Worm (Caenorhabditis elegans): ENCODE results near the gene gpa-12.

Gene gpa-12

ce11 chrX:9238692-9239091 is 4.7 kb upstream of the gpa-12 start (continued):
- peak; percentile 35 to 63 for TF ChIP-seq rec-8 (tag; optimal IDR thresholded peaks at IDR 0.05)
- TF ChIP-seq lin-40 (tag; optimal IDR thresholded peaks at IDR 0.05): no peak
- TF ChIP-seq K11D2.4 (GFP tag; IDR thresholded peaks at IDR 0.05): no peak
- peak; percentile 36 for TF ChIP-seq B0035.1 (tag; optimal IDR thresholded peaks at IDR 0.05)
- peak; percentile 86 for TF ChIP-seq him-1 (tag; optimal IDR thresholded peaks at IDR 0.05)
- peak; percentile 56 for TF ChIP-seq D2030.7 (GFP tag; IDR thresholded peaks at IDR 0.05)
- TF ChIP-seq ztf-18 (tag; optimal IDR thresholded peaks at IDR 0.05): peak; percentile 61
- no peak for TF ChIP-seq F10E7.11 (tag; optimal IDR thresholded peaks at IDR 0.05)
- no peak for TF ChIP-seq ceh-91 (GFP tag; IDR thresholded peaks at IDR 0.05)
- peak; percentile 79 for TF ChIP-seq egl-44 (GFP tag; IDR thresholded peaks at IDR 0.05)
- TF ChIP-seq sptf-2 (GFP tag; optimal IDR thresholded peaks at IDR 0.05): peak; percentile 16
- no peak for TF ChIP-seq tbx-9 (tag; optimal IDR thresholded peaks at IDR 0.05; ENCODE audit: borderline replicate concordance)
- TF ChIP-seq athp-1 (tag; optimal IDR thresholded peaks at IDR 0.05): peak; percentile 44
- TF ChIP-seq bed-2 (GFP tag; IDR thresholded peaks at IDR 0.05): no peak
- TF ChIP-seq nhr-179 (tag; optimal IDR thresholded peaks at IDR 0.05): peak; percentile 69
- no peak for TF ChIP-seq F23B12.7 (tag; optimal IDR thresholded peaks at IDR 0.05; ENCODE audit: insufficient read depth)
- peak; percentile 23 for TF ChIP-seq ZK185.1 (tag; optimal IDR thresholded peaks at IDR 0.05; ENCODE audit: poor library complexity, severe bottlenecking)
- TF ChIP-seq Y56A3A.18 (GFP tag; IDR thresholded peaks at IDR 0.05): peak; percentile 77
- no peak for TF ChIP-seq lin-54 (GFP tag; optimal IDR thresholded peaks at IDR 0.05)
- peak; percentile 88 for TF ChIP-seq tbp1 (GFP tag; optimal IDR thresholded peaks at IDR 0.05)
- 0 out of 2 replicates have a peak, but pooled peaks have one; percentile 41 for TF ChIP-seq hmg-20 (GFP tag; IDR thresholded peaks at IDR 0.05)
- 0 out of 2 replicates have a peak, but pooled peaks have one; percentile 53 for TF ChIP-seq pbrm-1 (GFP tag; IDR thresholded peaks at IDR 0.05)
- no peak for TF ChIP-seq nhr-120 (GFP tag; IDR thresholded peaks at IDR 0.05)
- TF ChIP-seq F22D6.2 (tag; optimal IDR thresholded peaks at IDR 0.05): no peak
- peak; percentile 93 for TF ChIP-seq lin-26 (GFP tag; IDR thresholded peaks at IDR 0.05)
- TF ChIP-seq tlf-1 (GFP tag; optimal IDR thresholded peaks at IDR 0.05): no peak
- no peak; the same call in 1 of the 2 replicates for TF ChIP-seq dox-1 (GFP tag; IDR thresholded peaks at IDR 0.05)
- peak; percentile 42 for TF ChIP-seq chd-7 (tag; optimal IDR thresholded peaks at IDR 0.05)
- no peak for TF ChIP-seq ceh-79 (tag; optimal IDR thresholded peaks at IDR 0.05)

- no peak for TF ChIP-seq snpc-1.3 (tag; optimal IDR thresholded peaks at IDR 0.05; ENCODE audit: insufficient read depth)
- no peak for TF ChIP-seq ama-1 (optimal IDR thresholded peaks at IDR 0.05)
- no peak for TF ChIP-seq ama-1 (GFP tag; optimal IDR thresholded peaks at IDR 0.05)
- no peak for TF ChIP-seq madf-6 (GFP tag; IDR thresholded peaks at IDR 0.05)
- no peak for TF ChIP-seq tbx-9 (tag; optimal IDR thresholded peaks at IDR 0.05; ENCODE audit: borderline replicate concordance)
- no peak for TF ChIP-seq zim-3 (tag; optimal IDR thresholded peaks at IDR 0.05)
- TF ChIP-seq ceh-79 (tag; optimal IDR thresholded peaks at IDR 0.05): no peak
- TF ChIP-seq ccch-3 (GFP tag; optimal IDR thresholded peaks at IDR 0.05): no peak
- no peak for TF ChIP-seq ztf-22 (GFP tag; optimal IDR thresholded peaks at IDR 0.05)
- no peak for TF ChIP-seq K11D2.4 (GFP tag; IDR thresholded peaks at IDR 0.05)
- TF ChIP-seq rcor-1 (GFP tag; IDR thresholded peaks at IDR 0.05): no peak
- TF ChIP-seq C06A6.2 (GFP tag; conservative IDR thresholded peaks at IDR 0.05): no peak
- TF ChIP-seq hlh-12 (tag; optimal IDR thresholded peaks at IDR 0.05): no peak
- no peak for TF ChIP-seq mel-28 (tag; optimal IDR thresholded peaks at IDR 0.05; ENCODE audit: borderline replicate concordance)
- TF ChIP-seq C17E4.6 (GFP tag; IDR thresholded peaks at IDR 0.05): no peak
- TF ChIP-seq egl-18 (GFP tag; IDR thresholded peaks at IDR 0.05): no peak
- no peak for TF ChIP-seq F10E7.11 (tag; optimal IDR thresholded peaks at IDR 0.05)
- TF ChIP-seq ceh-58 (GFP tag; IDR thresholded peaks at IDR 0.05): no peak
- no peak for TF ChIP-seq dox-1 (GFP tag; IDR thresholded peaks at IDR 0.05)
- TF ChIP-seq nhr-120 (GFP tag; IDR thresholded peaks at IDR 0.05): no peak
- TF ChIP-seq B0336.3 (GFP tag; IDR thresholded peaks at IDR 0.05): no peak
These were observed 1.2 kb upstream of the gpa-12 start, which contains the start of gene lgc-4 for ce11 chrX:9242123-9242522. Gene lgc-4 (minus strand): TSS chrX:9242223.

Measured in whole organism, young adult.